Worm (Caenorhabditis elegans): Measurements from ENCODE around the gene dnj-14.

dnj-14 gene

ce11 chrX:4691148-4691773, 20.3 kb downstream of the dnj-14 start, which contains the start of gene K02G10.5:
Gene K02G10.5 (minus strand): TSS chrX:4691198.
- TF ChIP-seq mep-1 (tag; optimal IDR thresholded peaks at IDR 0.05) = no peak
- no peak for TF ChIP-seq rbr-2 (tag; optimal IDR thresholded peaks at IDR 0.05)
- TF ChIP-seq unc-62 (GFP tag; optimal IDR thresholded peaks at IDR 0.05 in 1 of 2) = peak in 1 of 2 experiments; percentile 79
- no peak for TF ChIP-seq unc-62 (tag; optimal IDR thresholded peaks at IDR 0.05)
- no peak for TF ChIP-seq daf-16 (GFP tag; optimal IDR thresholded peaks at IDR 0.05)
- no peak for TF ChIP-seq daf-16 (tag; optimal IDR thresholded peaks at IDR 0.05)
- TF ChIP-seq hlh-30 (tag; optimal IDR thresholded peaks at IDR 0.05; ENCODE audit: insufficient read depth) = no peak
- TF ChIP-seq aha-1 (tag) = peak; percentile 62
- no peak for TF ChIP-seq lin-13 (GFP tag; optimal IDR thresholded peaks at IDR 0.05)
- TF ChIP-seq ceh-32 (tag; optimal IDR thresholded peaks at IDR 0.05; ENCODE audit: poor library complexity) = no peak
- no peak for TF ChIP-seq ceh-28 (tag; optimal IDR thresholded peaks at IDR 0.05)
- TF ChIP-seq nhr-237 (tag; optimal IDR thresholded peaks at IDR 0.05) = no peak
- TF ChIP-seq nhr-48 (tag; optimal IDR thresholded peaks at IDR 0.05) = no peak

- TF ChIP-seq zip-2 (tag; optimal IDR thresholded peaks at IDR 0.05) = no peak
- peak; percentile 33 for TF ChIP-seq nhr-28 (tag; optimal IDR thresholded peaks at IDR 0.05)
- TF ChIP-seq mdl-1 (tag; optimal IDR thresholded peaks at IDR 0.05) = peak in 1 of 2 experiments; percentile 23
- TF ChIP-seq hlh-30 (tag; optimal IDR thresholded peaks at IDR 0.05; ENCODE audit: insufficient read depth) = peak; percentile 3
- peak in 1 of 2 experiments; percentile 55 for TF ChIP-seq unc-62 (GFP tag; optimal IDR thresholded peaks at IDR 0.05 in 1 of 2)
- no peak for TF ChIP-seq unc-62 (tag; optimal IDR thresholded peaks at IDR 0.05)
These were observed 26.0 kb downstream of the dnj-14 start for ce11 chrX:4685579-4685978.

DNA sequence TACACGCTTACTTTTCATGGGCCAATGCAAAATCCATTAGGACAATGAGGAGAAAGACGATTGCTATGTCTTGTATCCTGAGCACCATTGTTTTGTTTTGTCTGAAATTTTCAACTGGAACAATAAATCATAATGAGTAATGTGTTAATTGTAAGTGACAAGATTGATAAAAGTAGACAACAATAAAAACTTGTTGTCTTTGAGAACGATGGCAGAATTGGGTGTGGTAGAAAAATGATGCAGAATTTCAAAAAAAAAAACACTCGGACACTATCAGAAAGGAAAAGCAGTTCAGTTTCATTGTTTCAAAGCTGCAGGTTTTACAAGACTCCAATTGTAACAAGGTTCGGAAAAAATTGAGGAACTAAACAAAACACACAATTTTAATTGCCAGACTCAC, 28.9 kb downstream of the dnj-14 start, which contains the start of gene K02G10.15:
Gene K02G10.15 (minus strand): TSS at position 101 of the 400 bp plus-strand sequence.
- TF ChIP-seq mep-1 (tag; optimal IDR thresholded peaks at IDR 0.05) (no peak), ces-1 (GFP tag; optimal IDR thresholded peaks at IDR 0.05) (no peak), mdl-1 (tag; optimal IDR thresholded peaks at IDR 0.05) (no peak), spr-3 (GFP tag; optimal IDR thresholded peaks at IDR 0.05) (no peak), snpc-1.2 (GFP tag; IDR thresholded peaks at IDR 0.05) (no peak), unc-130 (GFP tag; optimal IDR thresholded peaks at IDR 0.05) (no peak), nhr-76 (tag; optimal IDR thresholded peaks at IDR 0.05) (no peak), gei-8 (GFP tag; optimal IDR thresholded peaks at IDR 0.05) (no peak), zip-11 (GFP tag; IDR thresholded peaks at IDR 0.05) (no peak), pqm-1 (tag; optimal IDR thresholded peaks at IDR 0.05) (no peak), nhr-237 (tag; optimal IDR thresholded peaks at IDR 0.05) (no peak), aly-2 (tag; optimal IDR thresholded peaks at IDR 0.05) (no peak), F49E8.2 (tag; optimal IDR thresholded peaks at IDR 0.05; ENCODE audit: borderline replicate concordance) (no peak), mxl-3 (GFP tag; optimal IDR thresholded peaks at IDR 0.05) (no peak), fos-1 (tag; optimal IDR thresholded peaks at IDR 0.05) (no peak), ceh-62 (tag; optimal IDR thresholded peaks at IDR 0.05) (no peak), arid-1 (GFP tag; conservative IDR thresholded peaks at IDR 0.05) (no peak), set-16 (GFP tag; IDR thresholded peaks at IDR 0.05) (no peak), F26F4.8 (GFP tag; conservative IDR thresholded peaks at IDR 0.05) (no peak)

DNA sequence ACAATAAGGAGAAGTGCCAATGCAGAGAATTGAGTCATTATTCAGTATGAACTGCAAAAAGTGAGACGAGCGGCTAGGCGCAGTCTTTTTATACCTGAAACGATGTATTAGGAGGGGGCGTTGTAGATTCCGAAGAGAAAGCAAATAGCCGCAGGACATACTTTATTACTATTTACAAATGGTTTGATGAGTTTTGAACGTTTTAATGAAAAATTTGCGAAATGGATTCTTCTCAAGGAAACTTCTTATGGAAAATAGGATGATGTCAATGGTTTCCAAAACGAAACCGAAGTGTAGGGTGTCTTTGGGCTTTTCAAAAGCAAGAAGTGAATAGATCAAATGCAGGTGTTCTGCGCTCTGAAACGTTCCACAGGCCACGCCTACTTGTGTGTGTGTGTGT, 33.5 kb downstream of the dnj-14 start, which contains the start of gene flp-11:
Gene flp-11 (minus strand): TSS at position 101 of the 400 bp plus-strand sequence.
- no peak for TF ChIP-seq pqm-1 (tag; optimal IDR thresholded peaks at IDR 0.05)
- no peak for TF ChIP-seq zip-2 (tag; optimal IDR thresholded peaks at IDR 0.05)
- no peak for TF ChIP-seq ceh-28 (tag; optimal IDR thresholded peaks at IDR 0.05)
- no peak for TF ChIP-seq nhr-6 (tag; optimal IDR thresholded peaks at IDR 0.05)
- TF ChIP-seq T20F7.1 (GFP tag; optimal IDR thresholded peaks at IDR 0.05) = no peak
- TF ChIP-seq aha-1 (tag) = no peak
- no peak for TF ChIP-seq Y48G9A.11 (GFP tag; IDR thresholded peaks at IDR 0.05)
- TF ChIP-seq lin-1 (GFP tag; IDR thresholded peaks at IDR 0.05) = no peak
- TF ChIP-seq arid-1 (GFP tag; conservative IDR thresholded peaks at IDR 0.05) = no peak
- TF ChIP-seq Y5F2A.4 (GFP tag; optimal IDR thresholded peaks at IDR 0.05) = no peak
- no peak for TF ChIP-seq fkh-10 (GFP tag; optimal IDR thresholded peaks at IDR 0.05)
- no peak for TF ChIP-seq attf-4 (tag; optimal IDR thresholded peaks at IDR 0.05)
- no peak for TF ChIP-seq mep-1 (tag; optimal IDR thresholded peaks at IDR 0.05)
- TF ChIP-seq set-16 (GFP tag; IDR thresholded peaks at IDR 0.05) = no peak
- TF ChIP-seq lin-29 (GFP tag; IDR thresholded peaks at IDR 0.05) = no peak
- no peak for TF ChIP-seq nhr-111 (GFP tag; optimal IDR thresholded peaks at IDR 0.05)

Measured in whole organism, L4 larva.